Fruit fly (Drosophila melanogaster) whole organism, adult: Measurements from ENCODE around the gene CG5273.
A peak's percentile ranks its signal among the peaks of the same experiment; 100 is the strongest.

Source experiments
- CG11617 ChIP-seq: fragments of 200-800 bp; sonication (Bioruptor generic); optimal IDR thresholded peaks from 2 replicates; lab custom pipeline; 2017; ENCODE audit warnings: mild to moderate bottlenecking, missing biosample characterization, missing genetic modification reagents, missing genetic modification characterization
- CG12768 ChIP-seq: fragments of 200-800 bp; sonication (Bioruptor generic); optimal IDR thresholded peaks from 2 replicates; lab custom pipeline; 2017; ENCODE audit warnings: missing biosample characterization, missing genetic modification characterization, mild to moderate bottlenecking, moderate library complexity, missing genetic modification reagents
- CG14711 ChIP-seq: fragments of 200-800 bp; sonication (Bioruptor generic); optimal IDR thresholded peaks from 2 replicates; lab custom pipeline; 2018; ENCODE audit warnings: missing biosample characterization, mild to moderate bottlenecking, missing genetic modification characterization, moderate library complexity
- CG1620 ChIP-seq: fragments of 200-800 bp; sonication (Bioruptor generic); optimal IDR thresholded peaks from 2 replicates; lab custom pipeline; 2016; ENCODE audit warnings: missing biosample characterization, missing genetic modification characterization
- CG33017 ChIP-seq: fragments of 200-800 bp; sonication (Bioruptor generic); optimal IDR thresholded peaks from 2 replicates; lab custom pipeline; 2018; ENCODE audit warnings: missing biosample characterization, mild to moderate bottlenecking, missing genetic modification characterization, moderate library complexity
- CG5204 ChIP-seq: fragments of 200-800 bp; sonication (Bioruptor generic); optimal IDR thresholded peaks from 2 replicates; lab custom pipeline; 2016; ENCODE audit warnings: missing biosample characterization, missing genetic modification characterization
- CG7045 ChIP-seq: fragments of 200-800 bp; sonication (Bioruptor generic); optimal IDR thresholded peaks from 2 replicates; lab custom pipeline; 2017; ENCODE audit warnings: missing biosample characterization, mild to moderate bottlenecking, missing genetic modification characterization
- CG7101 ChIP-seq: fragments of 200-800 bp; sonication (Bioruptor generic); optimal IDR thresholded peaks from 2 replicates; lab custom pipeline; 2018; ENCODE audit warnings: missing biosample characterization, mild to moderate bottlenecking, missing genetic modification characterization, moderate library complexity
- Clk ChIP-seq: fragments of 200-800 bp; sonication (Bioruptor generic); optimal IDR thresholded peaks from 2 replicates; lab custom pipeline; 2017; ENCODE audit warnings: missing biosample characterization, missing genetic modification characterization
- Crg-1 ChIP-seq: fragments of 200-800 bp; sonication (Bioruptor generic); optimal IDR thresholded peaks from 2 replicates; lab custom pipeline; 2016; ENCODE audit warnings: missing biosample characterization, missing genetic modification characterization
- Hr96 ChIP-seq: fragments of 200-800 bp; sonication (Bioruptor generic); optimal IDR thresholded peaks from 2 replicates; lab custom pipeline; 2016; ENCODE audit warnings: missing biosample characterization, missing genetic modification characterization
- Mnt ChIP-seq: fragments of 200-800 bp; sonication (Bioruptor generic); optimal IDR thresholded peaks from 2 replicates; lab custom pipeline; 2016; ENCODE audit warnings: missing biosample characterization, mild to moderate bottlenecking, missing genetic modification characterization
- bab1 ChIP-seq: fragments of 200-800 bp; sonication (Bioruptor generic); optimal IDR thresholded peaks from 3 replicates; lab custom pipeline; 2019; ENCODE audit warnings: missing biosample characterization, mild to moderate bottlenecking, missing genetic modification characterization, moderate library complexity
- cic ChIP-seq: fragments of 200-800 bp; sonication (Bioruptor generic); optimal IDR thresholded peaks from 2 replicates; lab custom pipeline; 2017; ENCODE audit warnings: missing biosample characterization, mild to moderate bottlenecking, missing genetic modification characterization, moderate library complexity
- cnc ChIP-seq, 2 experiments: fragments of >200 bp; optimal IDR thresholded peaks; 2 replicates each; lab custom pipeline; 2017
- kay ChIP-seq: fragments of 200-800 bp; sonication (Bioruptor generic); peaks from one replicate; lab custom pipeline; 2016; ENCODE audit warnings: missing biosample characterization, missing genetic modification characterization, borderline replicate concordance
- ovo ChIP-seq: fragments of 200-800 bp; sonication (Bioruptor generic); optimal IDR thresholded peaks from 2 replicates; lab custom pipeline; 2016; ENCODE audit warnings: missing biosample characterization, missing genetic modification characterization
- pad ChIP-seq: fragments of 200-800 bp; sonication (Bioruptor generic); optimal IDR thresholded peaks from 3 replicates; lab custom pipeline; 2017; ENCODE audit warnings: missing biosample characterization, missing genetic modification characterization, mild to moderate bottlenecking, moderate library complexity, missing genetic modification reagents
- tj ChIP-seq: fragments of 200-800 bp; sonication (Bioruptor generic); optimal IDR thresholded peaks from 3 replicates; lab custom pipeline; 2017; ENCODE audit warnings: missing biosample characterization, mild to moderate bottlenecking, missing genetic modification characterization, moderate library complexity
- toe ChIP-seq: fragments of 200-800 bp; sonication (Bioruptor generic); optimal IDR thresholded peaks from 2 replicates; lab custom pipeline; 2016; ENCODE audit warnings: missing biosample characterization, missing genetic modification characterization

The CG5273 gene

DNA sequence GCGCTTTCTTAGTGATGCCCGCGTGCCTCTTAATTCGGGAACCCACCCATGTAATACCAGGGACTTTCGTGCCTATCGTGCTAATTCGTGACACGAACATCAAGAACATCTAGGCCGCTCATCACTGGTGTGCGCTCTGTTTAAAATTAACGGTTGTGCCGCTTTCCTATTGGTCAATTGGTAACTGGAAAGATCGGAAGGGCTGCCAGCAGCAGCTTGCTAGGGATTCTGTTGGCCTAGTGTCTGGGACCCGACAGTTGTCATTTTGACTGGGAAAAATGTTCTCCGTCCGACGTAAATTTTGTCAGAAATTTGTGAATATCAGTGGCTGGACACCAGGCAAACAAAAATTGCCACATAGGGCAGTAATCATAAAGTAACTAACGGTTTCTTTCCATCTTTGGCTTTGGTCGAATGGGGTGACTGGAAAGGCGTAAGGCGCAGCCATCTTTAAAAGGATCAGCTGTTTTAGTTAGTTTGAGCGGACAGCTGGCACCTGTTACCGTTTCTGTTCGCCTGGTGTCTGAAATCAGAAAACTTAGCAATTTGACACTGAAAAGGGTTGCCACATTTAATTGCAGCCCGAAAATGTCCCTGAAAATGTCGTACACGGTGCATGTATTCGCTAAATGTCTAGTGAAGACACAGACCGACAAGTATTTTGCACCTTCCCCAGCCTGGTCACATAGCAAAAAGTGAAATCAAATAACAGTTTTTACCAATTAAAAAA is at the start of gene CG5273:
Gene CG5273 (plus strand): TSS at position 703 of the 730 bp plus-strand sequence.
- no peak for TF ChIP-seq kay (GFP tag; lab: Kevin White, UChicago)
- TF ChIP-seq CG7101 (tag; lab: Kevin White, UChicago): peak; percentile 39
- peak; percentile 26 for TF ChIP-seq CG12768
- TF ChIP-seq tj (GFP tag; lab: Kevin White, UChicago): peak; percentile 35
- TF ChIP-seq CG33017 (tag; lab: Kevin White, UChicago): no peak
- peak; percentile 99 for TF ChIP-seq pad (GFP tag; lab: Kevin White, UChicago)
- TF ChIP-seq CG5204 (GFP tag; lab: Kevin White, UChicago): no peak
- peak; percentile 14 for TF ChIP-seq CG1620 (GFP tag; lab: Kevin White, UChicago)
- no peak for TF ChIP-seq toe (GFP tag; lab: Kevin White, UChicago)
- peak; percentile 15 for TF ChIP-seq Crg-1 (GFP tag; lab: Kevin White, UChicago)
- TF ChIP-seq CG7045 (GFP tag; lab: Kevin White, UChicago): no peak
- no peak for TF ChIP-seq cic (GFP tag; lab: Kevin White, UChicago)
- TF ChIP-seq Mnt (GFP tag; lab: Kevin White, UChicago): peak; percentile 43
- TF ChIP-seq cnc (optimal IDR thresholded peaks at IDR 0.05; lab: Kevin White, UChicago): no peak
- TF ChIP-seq bab1: peak; percentile 82
- peak; percentile 94 for TF ChIP-seq CG14711 (tag; lab: Kevin White, UChicago)
- TF ChIP-seq ovo (GFP tag; lab: Kevin White, UChicago): peak; percentile 99
- peak; percentile 55 for TF ChIP-seq Hr96
- TF ChIP-seq CG11617 (GFP tag; lab: Kevin White, UChicago): peak; percentile 12
- TF ChIP-seq Clk (GFP tag; lab: Kevin White, UChicago): no peak

dm6 chrX:710914-711313 is 48.5 kb upstream of the CG5273 start:
- TF ChIP-seq Clk (GFP tag; lab: Kevin White, UChicago) (no peak), CG5204 (GFP tag; lab: Kevin White, UChicago) (no peak), pad (GFP tag; lab: Kevin White, UChicago) (no peak), CG7045 (GFP tag; lab: Kevin White, UChicago) (no peak), ovo (GFP tag; lab: Kevin White, UChicago) (no peak), cic (GFP tag; lab: Kevin White, UChicago) (no peak), toe (GFP tag; lab: Kevin White, UChicago) (no peak), Crg-1 (GFP tag; lab: Kevin White, UChicago) (no peak), tj (GFP tag; lab: Kevin White, UChicago) (no peak), CG7101 (tag; lab: Kevin White, UChicago) (no peak), CG11617 (GFP tag; lab: Kevin White, UChicago) (no peak), CG33017 (tag; lab: Kevin White, UChicago) (no peak), kay (GFP tag; lab: Kevin White, UChicago) (no peak), cnc (optimal IDR thresholded peaks at IDR 0.05; lab: Kevin White, UChicago) (no peak)

- TF ChIP-seq bab1 (no peak), Hr96 (no peak), CG33017 (tag; lab: Kevin White, UChicago) (no peak), CG14711 (tag; lab: Kevin White, UChicago) (no peak), toe (GFP tag; lab: Kevin White, UChicago) (no peak), Crg-1 (GFP tag; lab: Kevin White, UChicago) (no peak), cic (GFP tag; lab: Kevin White, UChicago) (no peak), CG5204 (GFP tag; lab: Kevin White, UChicago) (no peak), CG12768 (no peak), Mnt (GFP tag; lab: Kevin White, UChicago) (no peak), CG7045 (GFP tag; lab: Kevin White, UChicago) (no peak), CG11617 (GFP tag; lab: Kevin White, UChicago) (no peak), CG1620 (GFP tag; lab: Kevin White, UChicago) (no peak)
Observed at dm6 chrX:711852-712251, 47.5 kb upstream of the CG5273 start.

dm6 chrX:713249-713898 is 46.0 kb upstream of the CG5273 start:
- no peak for TF ChIP-seq CG12768
- no peak for TF ChIP-seq kay (GFP tag; lab: Kevin White, UChicago)
- TF ChIP-seq Mnt (GFP tag; lab: Kevin White, UChicago): no peak
- no peak for TF ChIP-seq cic (GFP tag; lab: Kevin White, UChicago)
- no peak for TF ChIP-seq tj (GFP tag; lab: Kevin White, UChicago)
- TF ChIP-seq CG7101 (tag; lab: Kevin White, UChicago): no peak
- TF ChIP-seq CG14711 (tag; lab: Kevin White, UChicago): no peak
- no peak for TF ChIP-seq CG1620 (GFP tag; lab: Kevin White, UChicago)
- no peak for TF ChIP-seq Hr96
- TF ChIP-seq pad (GFP tag; lab: Kevin White, UChicago): no peak
- TF ChIP-seq toe (GFP tag; lab: Kevin White, UChicago): no peak
- no peak for TF ChIP-seq CG33017 (tag; lab: Kevin White, UChicago)
- no peak for TF ChIP-seq bab1
- TF ChIP-seq CG7045 (GFP tag; lab: Kevin White, UChicago): no peak
- no peak for TF ChIP-seq cnc (optimal IDR thresholded peaks at IDR 0.05; lab: Kevin White, UChicago)
- no peak for TF ChIP-seq Clk (GFP tag; lab: Kevin White, UChicago)
- no peak for TF ChIP-seq CG5204 (GFP tag; lab: Kevin White, UChicago)
- TF ChIP-seq ovo (GFP tag; lab: Kevin White, UChicago): no peak
- no peak for TF ChIP-seq Crg-1 (GFP tag; lab: Kevin White, UChicago)
- no peak for TF ChIP-seq CG11617 (GFP tag; lab: Kevin White, UChicago)

DNA sequence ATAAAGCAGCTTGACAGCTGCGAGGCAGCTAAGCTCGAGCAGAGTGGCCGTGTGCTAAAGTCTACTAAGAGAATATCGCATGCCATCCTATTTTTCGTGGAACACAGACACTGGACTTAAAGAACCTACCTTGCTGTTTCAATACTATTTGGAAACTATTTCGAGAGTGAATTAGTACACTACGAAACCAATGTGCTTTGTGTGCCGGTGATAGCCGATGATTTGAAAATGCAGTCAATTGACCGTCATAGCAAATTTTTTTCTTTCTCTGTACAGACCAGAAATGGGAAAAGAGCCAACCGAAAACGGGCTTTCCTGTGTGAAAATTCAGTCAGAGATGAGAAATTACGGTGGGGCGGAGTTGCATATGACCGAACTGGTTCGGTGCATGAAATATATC is 44.0 kb upstream of the CG5273 start:
- no peak for TF ChIP-seq Clk (GFP tag; lab: Kevin White, UChicago)
- TF ChIP-seq CG1620 (GFP tag; lab: Kevin White, UChicago): no peak
- TF ChIP-seq CG33017 (tag; lab: Kevin White, UChicago): no peak
- no peak for TF ChIP-seq cnc (optimal IDR thresholded peaks at IDR 0.05; lab: Kevin White, UChicago)
- TF ChIP-seq Hr96: no peak
- TF ChIP-seq toe (GFP tag; lab: Kevin White, UChicago): no peak
- no peak for TF ChIP-seq CG11617 (GFP tag; lab: Kevin White, UChicago)
- TF ChIP-seq CG12768: no peak
- no peak for TF ChIP-seq bab1
- no peak for TF ChIP-seq CG5204 (GFP tag; lab: Kevin White, UChicago)
